Fruit fly (Drosophila melanogaster) whole organism, pupa: ENCODE measurements around the gene CG31407.

Experiments
- CG10348 ChIP-seq: fragments of 200-800 bp; sonication (Bioruptor generic); IDR thresholded peaks from 2 replicates; pipeline ENCODE4 v1.3.6; 2022; ENCODE audit warnings: missing biosample characterization, missing genetic modification characterization
- CG12605 ChIP-seq: fragments of 200-800 bp; sonication (Bioruptor generic); IDR thresholded peaks from 2 replicates; pipeline ENCODE4 v1.3.6; 2022; ENCODE audit warnings: missing biosample characterization, missing genetic modification characterization
- CG13204 ChIP-seq: fragments of 200-800 bp; sonication (Bioruptor generic); optimal IDR thresholded peaks from 2 replicates; lab custom pipeline; 2018; ENCODE audit warnings: missing biosample characterization, mild to moderate bottlenecking, missing genetic modification characterization, moderate library complexity
- CG14655 ChIP-seq: fragments of 200-800 bp; sonication (Bioruptor generic); optimal IDR thresholded peaks from 3 replicates; lab custom pipeline; 2017; ENCODE audit warnings: mild to moderate bottlenecking, missing biosample characterization, missing genetic modification reagents, missing genetic modification characterization
- CG15710 ChIP-seq: fragments of 200-800 bp; sonication (Bioruptor generic); optimal IDR thresholded peaks from 2 replicates; lab custom pipeline; 2018; ENCODE audit warnings: missing biosample characterization, mild to moderate bottlenecking, missing genetic modification characterization, moderate library complexity
- CG17806 ChIP-seq: fragments of 200-800 bp; sonication (Bioruptor generic); optimal IDR thresholded peaks from 2 replicates; lab custom pipeline; 2018; ENCODE audit warnings: missing biosample characterization, mild to moderate bottlenecking, missing genetic modification characterization, moderate library complexity
- CG32121 ChIP-seq: fragments of 200-800 bp; sonication (Bioruptor generic); IDR thresholded peaks from 2 replicates; pipeline ENCODE4 v1.3.6; 2022; ENCODE audit warnings: missing biosample characterization, missing genetic modification characterization
- CG34367 ChIP-seq: fragments of 200-800 bp; sonication (Bioruptor generic); optimal IDR thresholded peaks from 2 replicates; lab custom pipeline; 2018; ENCODE audit warnings: missing biosample characterization, mild to moderate bottlenecking, missing genetic modification characterization
- CG4496 ChIP-seq: fragments of 200-800 bp; sonication (Bioruptor generic); IDR thresholded peaks from 3 replicates; pipeline ENCODE4 v1.3.6; 2022; ENCODE audit warnings: missing biosample characterization, missing genetic modification characterization
- CG8159 ChIP-seq: fragments of 200-800 bp; sonication (Bioruptor generic); optimal IDR thresholded peaks from 3 replicates; lab custom pipeline; 2018; ENCODE audit warnings: missing biosample characterization, mild to moderate bottlenecking, missing genetic modification characterization, moderate library complexity
- CG8301 ChIP-seq: fragments of 200-800 bp; sonication (Bioruptor generic); optimal IDR thresholded peaks from 2 replicates; lab custom pipeline; 2018; ENCODE audit warnings: missing biosample characterization, mild to moderate bottlenecking, missing genetic modification characterization
- CG9948 ChIP-seq: fragments of 200-800 bp; sonication (Bioruptor generic); optimal IDR thresholded peaks from 2 replicates; lab custom pipeline; 2018; ENCODE audit warnings: missing biosample characterization, mild to moderate bottlenecking, missing genetic modification characterization, moderate library complexity
- D1 ChIP-seq: fragments of 200-800 bp; sonication (Bioruptor generic); optimal IDR thresholded peaks from 2 replicates; lab custom pipeline; 2018; ENCODE audit warnings: missing biosample characterization, mild to moderate bottlenecking, missing genetic modification characterization, moderate library complexity
- EcR ChIP-seq: fragments of 200-800 bp; sonication (Bioruptor generic); optimal IDR thresholded peaks from 3 replicates; lab custom pipeline; 2019; ENCODE audit warnings: missing biosample characterization, missing genetic modification characterization, mild to moderate bottlenecking, moderate library complexity, missing genetic modification reagents
- Ets98B ChIP-seq: fragments of 200-800 bp; sonication (Bioruptor generic); IDR thresholded peaks from 2 replicates; pipeline ENCODE4 v1.3.6; 2022; ENCODE audit warnings: missing biosample characterization, missing genetic modification characterization
- Pif1A ChIP-seq: fragments of 200-800 bp; sonication (Bioruptor generic); optimal IDR thresholded peaks from 3 replicates; lab custom pipeline; 2016; ENCODE audit warnings: missing biosample characterization, missing genetic modification characterization
- Pif1B ChIP-seq: fragments of 200-800 bp; sonication (Bioruptor generic); optimal IDR thresholded peaks from 3 replicates; lab custom pipeline; 2016; ENCODE audit warnings: missing biosample characterization, missing genetic modification characterization
- Snoo ChIP-seq: fragments of 200-800 bp; sonication (Bioruptor generic); optimal IDR thresholded peaks from 3 replicates; lab custom pipeline; 2017; ENCODE audit warnings: missing biosample characterization, mild to moderate bottlenecking, missing genetic modification characterization, inconsistent platforms
- fd96Ca ChIP-seq: fragments of 200-800 bp; sonication (Bioruptor generic); IDR thresholded peaks from 3 replicates; pipeline ENCODE4 v1.3.6; 2022; ENCODE audit warnings: missing biosample characterization, missing genetic modification characterization
- gl ChIP-seq: fragments of 200-800 bp; sonication (Bioruptor generic); optimal IDR thresholded peaks from 2 replicates; lab custom pipeline; 2018; ENCODE audit warnings: missing biosample characterization, mild to moderate bottlenecking, missing genetic modification characterization
- rn ChIP-seq: fragments of 200-800 bp; sonication (Bioruptor generic); IDR thresholded peaks from 2 replicates; pipeline ENCODE4 v1.3.6; 2022; ENCODE audit warnings: missing biosample characterization, missing genetic modification characterization

The CG31407 gene

DNA sequence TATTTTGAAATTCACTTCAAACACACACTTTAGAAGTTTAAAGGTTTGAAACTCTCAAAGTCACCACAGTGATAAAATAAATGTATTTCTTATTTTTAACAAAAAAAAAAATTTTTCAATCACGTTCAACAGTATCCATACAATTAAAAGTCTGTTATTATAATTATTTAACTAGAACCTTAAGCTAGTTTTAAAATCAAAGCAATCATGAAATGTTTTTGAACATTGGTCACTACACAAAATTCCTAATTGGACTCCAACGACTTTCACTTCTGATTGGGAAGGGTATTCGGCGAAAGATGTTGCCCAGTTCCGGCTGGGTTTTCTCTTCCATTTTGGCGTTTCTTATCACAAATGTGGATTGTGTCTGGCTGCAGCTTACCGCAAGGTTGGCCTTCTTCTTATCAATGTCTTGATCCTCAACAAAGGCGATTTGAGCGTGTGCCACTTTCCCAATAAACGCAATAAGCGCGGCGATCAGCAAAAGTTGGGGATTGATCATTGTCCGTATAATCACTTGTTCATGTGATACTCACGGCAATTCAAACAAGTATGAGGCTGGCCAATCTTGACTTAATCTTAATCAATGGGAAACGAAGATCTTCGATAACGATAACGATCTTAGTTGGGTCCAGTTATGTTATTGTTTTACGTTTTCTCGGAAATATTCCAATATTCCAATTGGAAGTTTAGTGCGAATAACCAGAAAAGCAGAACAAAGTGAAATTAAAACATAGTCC is 23.3 kb upstream of the CG31407 start:
- TF ChIP-seq CG17806 (tag; lab: Kevin White, UChicago): peak; percentile 54
- TF ChIP-seq Snoo (tag; lab: Kevin White, UChicago): peak; percentile 62
- TF ChIP-seq CG8301 (tag; lab: Kevin White, UChicago): peak; percentile 58
- TF ChIP-seq rn: no peak
- TF ChIP-seq CG15710 (tag; lab: Kevin White, UChicago): peak; percentile 61
- TF ChIP-seq CG9948 (tag; lab: Kevin White, UChicago): peak; percentile 44
- TF ChIP-seq Pif1B (GFP tag; lab: Kevin White, UChicago): no peak
- peak; percentile 64 for TF ChIP-seq CG8159 (tag; lab: Kevin White, UChicago)
- TF ChIP-seq CG34367 (tag; lab: Kevin White, UChicago): peak; percentile 29

DNA sequence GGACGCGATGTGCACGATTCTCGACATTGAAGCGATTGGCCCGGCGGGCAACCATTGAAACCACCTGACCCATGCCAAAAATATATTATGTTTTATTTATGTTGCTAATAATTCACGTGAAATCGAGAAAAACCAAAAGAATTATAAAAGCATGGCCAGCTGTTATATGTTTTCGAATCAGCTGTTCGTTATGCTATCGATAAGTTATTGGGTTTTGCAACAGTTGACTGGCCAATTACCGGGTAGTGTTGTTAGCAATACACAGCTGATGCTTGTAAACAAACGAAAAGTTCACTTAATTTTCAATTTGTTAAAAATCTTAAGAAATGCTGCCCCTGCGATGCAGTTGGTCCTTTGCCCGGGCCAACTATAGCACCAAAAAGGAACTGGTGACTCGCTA is 20.4 kb upstream of the CG31407 start, which contains the start of the genes CG11722 and mtTFB2:
Gene CG11722, minus strand, starts transcription at position 200 of the 400 bp plus-strand sequence.
Gene mtTFB2, plus strand, starts transcription at position 232 of the 400 bp plus-strand sequence.
- no peak for TF ChIP-seq CG8159 (tag; lab: Kevin White, UChicago)

DNA sequence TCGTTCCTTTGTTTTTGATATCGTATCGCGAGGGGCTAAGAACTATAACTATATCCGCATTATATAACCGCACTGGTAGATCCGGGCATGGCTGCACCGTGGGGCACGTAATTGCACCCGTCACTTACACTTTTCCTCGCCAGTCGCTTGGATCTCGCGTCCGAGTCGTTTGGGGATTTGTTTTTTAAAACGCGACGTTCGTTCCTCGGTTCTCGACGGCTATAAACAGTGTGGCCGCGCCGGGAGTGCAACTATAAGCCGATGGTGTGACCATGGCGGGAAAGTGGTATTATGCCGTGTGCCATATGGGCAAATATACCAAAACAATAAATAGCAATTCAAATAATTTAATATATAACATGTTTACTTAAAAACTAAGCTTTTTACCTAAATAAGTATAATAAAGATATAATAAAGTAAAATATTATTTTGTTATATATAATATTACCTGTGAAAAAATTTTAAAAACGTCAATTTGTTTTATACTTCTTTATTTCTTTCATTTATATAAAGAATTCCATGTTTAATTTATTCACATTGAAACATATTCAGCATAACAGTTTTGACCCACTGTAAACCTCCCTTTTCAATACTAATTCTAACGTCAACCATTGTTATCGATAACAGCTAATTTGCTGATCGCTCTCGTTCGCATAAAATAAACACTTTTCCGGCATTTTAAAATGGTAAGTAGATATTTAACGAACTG is 17.9 kb upstream of the CG31407 start, which contains the start of the genes Mical and CG3909:
Gene Mical, minus strand, starts transcription at position 232 of the 709 bp plus-strand sequence.
Gene CG3909, plus strand, starts transcription at position 607 of the 709 bp plus-strand sequence.
- TF ChIP-seq Ets98B (GFP tag; lab: Robert Waterston, UW) (peak; percentile 83), CG12605 (GFP tag; lab: Robert Waterston, UW) (peak; percentile 86), CG17806 (tag; lab: Kevin White, UChicago) (peak; percentile 76), Pif1A (GFP tag; lab: Kevin White, UChicago) (no peak), rn (peak; percentile 76), CG9948 (tag; lab: Kevin White, UChicago) (peak; percentile 78), CG13204 (GFP tag; lab: Kevin White, UChicago) (no peak), CG14655 (GFP tag; lab: Kevin White, UChicago) (no peak), CG4496 (GFP tag; lab: Robert Waterston, UW) (peak; percentile 89), Snoo (tag; lab: Kevin White, UChicago) (peak; percentile 68), Pif1B (GFP tag; lab: Kevin White, UChicago) (peak; percentile 55), CG32121 (GFP tag; lab: Robert Waterston, UW) (peak; percentile 84), CG8159 (tag; lab: Kevin White, UChicago) (peak; percentile 83), CG34367 (tag; lab: Kevin White, UChicago) (peak; percentile 67), D1 (tag; lab: Kevin White, UChicago) (peak; percentile 77), CG15710 (tag; lab: Kevin White, UChicago) (peak; percentile 77), CG10348 (GFP tag; lab: Robert Waterston, UW) (no peak), EcR (GFP tag; lab: Kevin White, UChicago) (peak; percentile 4), fd96Ca (GFP tag; lab: Robert Waterston, UW) (no peak), gl (tag; lab: Kevin White, UChicago) (no peak), CG8301 (tag; lab: Kevin White, UChicago) (peak; percentile 61)

DNA sequence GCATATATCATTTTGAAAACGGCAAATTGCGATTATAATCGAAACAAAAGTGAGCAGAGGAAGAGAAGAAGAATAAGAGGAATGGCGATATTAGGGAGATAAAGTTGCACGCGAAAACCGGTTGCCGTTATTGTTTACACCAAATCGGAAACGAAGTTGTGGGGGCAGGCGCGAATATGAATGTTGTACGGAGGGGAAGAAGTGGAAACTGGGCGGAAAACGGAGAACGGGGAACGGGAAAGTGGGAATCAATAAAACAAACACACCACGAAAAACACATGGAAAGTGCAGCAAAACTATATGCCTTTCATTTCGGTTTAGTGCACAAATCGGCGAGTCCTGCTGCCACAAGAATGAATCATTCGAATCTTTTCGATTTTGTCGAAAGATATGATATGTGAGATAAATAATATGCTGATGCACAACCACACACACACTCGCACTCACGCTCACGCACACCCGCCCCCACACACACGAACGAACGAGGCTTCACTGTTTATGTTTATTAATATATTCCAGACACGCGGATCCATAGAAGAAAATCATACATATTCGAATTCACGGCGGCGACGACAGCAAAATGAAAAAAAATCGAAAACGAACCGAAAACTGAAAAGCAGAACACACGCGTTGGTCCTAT is 17.2 kb upstream of the CG31407 start:
- TF ChIP-seq CG13204 (GFP tag; lab: Kevin White, UChicago): no peak
- TF ChIP-seq CG8301 (tag; lab: Kevin White, UChicago): no peak
- TF ChIP-seq CG12605 (GFP tag; lab: Robert Waterston, UW): no peak
- TF ChIP-seq fd96Ca (GFP tag; lab: Robert Waterston, UW): no peak
- no peak for TF ChIP-seq rn
- TF ChIP-seq Pif1B (GFP tag; lab: Kevin White, UChicago): no peak
- no peak for TF ChIP-seq CG32121 (GFP tag; lab: Robert Waterston, UW)
- TF ChIP-seq CG15710 (tag; lab: Kevin White, UChicago): no peak
- TF ChIP-seq CG34367 (tag; lab: Kevin White, UChicago): no peak
- TF ChIP-seq Snoo (tag; lab: Kevin White, UChicago): no peak
- no peak for TF ChIP-seq CG14655 (GFP tag; lab: Kevin White, UChicago)
- no peak for TF ChIP-seq CG17806 (tag; lab: Kevin White, UChicago)
- TF ChIP-seq EcR (GFP tag; lab: Kevin White, UChicago): no peak
- no peak for TF ChIP-seq CG8159 (tag; lab: Kevin White, UChicago)
- no peak for TF ChIP-seq gl (tag; lab: Kevin White, UChicago)
- no peak for TF ChIP-seq Ets98B (GFP tag; lab: Robert Waterston, UW)
- no peak for TF ChIP-seq CG4496 (GFP tag; lab: Robert Waterston, UW)
- TF ChIP-seq D1 (tag; lab: Kevin White, UChicago): no peak
- TF ChIP-seq, all 21 proteins: peak for 0

DNA sequence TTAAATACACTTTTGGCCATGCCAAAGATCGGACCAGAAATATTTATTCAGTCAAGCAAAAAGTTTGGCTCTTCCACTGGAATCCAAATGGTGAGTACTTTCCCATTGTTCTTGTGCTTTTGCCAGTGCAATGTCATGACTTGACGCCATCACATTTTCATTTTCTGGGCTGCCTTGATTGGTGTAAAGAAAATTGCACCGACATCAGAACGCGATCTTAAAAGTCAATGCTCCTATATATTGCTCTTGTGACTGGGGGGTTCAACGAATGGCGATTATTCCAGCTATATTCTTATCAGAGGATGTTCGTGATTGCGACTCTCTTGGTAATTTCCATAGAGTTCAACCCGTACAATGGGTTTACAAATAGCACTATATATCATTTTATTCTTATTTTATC is 15.6 kb upstream of the CG31407 start:
- TF ChIP-seq EcR (GFP tag; lab: Kevin White, UChicago): peak; percentile 95
- TF ChIP-seq CG8159 (tag; lab: Kevin White, UChicago): no peak
- TF ChIP-seq CG10348 (GFP tag; lab: Robert Waterston, UW): no peak
